Worm (Caenorhabditis elegans) whole organism, L4 larva: ENCODE data around the gene W03B1.9.

ENCODE experiments used
- ama-1 ChIP-seq: fragments of 150-350 bp; optimal IDR thresholded peaks from 2 replicates; lab custom pipeline; 2014; ENCODE audit warnings: inconsistent platforms, mixed read lengths
- lin-15B ChIP-seq: fragments of 150-350 bp; sonication (generic microtip); optimal IDR thresholded peaks from 3 replicates; lab custom pipeline; 2014; ENCODE audit warnings: missing biosample characterization, missing genetic modification characterization
- zag-1 ChIP-seq: fragments of 150-350 bp; optimal IDR thresholded peaks from 2 replicates; lab custom pipeline; 2014; ENCODE audit warnings: missing biosample characterization, missing genetic modification characterization

ce11 chrIV:4336139-4336851 lies 20.5 kb downstream of the W03B1.9 start, which contains the start of the genes W03B1.3 and oac-51:
- TF ChIP-seq zag-1 (tag; lab: Kevin White, UChicago) (no peak), ama-1 (lab: Kevin White, UChicago) (no peak), lin-15B (tag; lab: Kevin White, UChicago) (no peak)
